Worm (Caenorhabditis elegans) whole organism, early embryonic: ENCODE data around the gene C15C8.6.

Experiments
- B0310.2 ChIP-seq: sonication (generic microtip); optimal IDR thresholded peaks from 2 replicates; lab custom pipeline; 2016; ENCODE audit warnings: mild to moderate bottlenecking, missing genetic modification characterization, missing compliant biosample characterization
- F13C5.2 ChIP-seq: sonication (generic microtip); optimal IDR thresholded peaks from 2 replicates; lab custom pipeline; 2017; ENCODE audit warnings: mild to moderate bottlenecking, missing genetic modification characterization, inconsistent platforms, missing compliant biosample characterization
- aly-1 ChIP-seq: sonication (generic microtip); optimal IDR thresholded peaks from 2 replicates; lab custom pipeline; 2016; ENCODE audit warnings: missing genetic modification characterization, missing compliant biosample characterization
- ama-1 ChIP-seq: fragments of 150-350 bp; optimal IDR thresholded peaks from 2 replicates; lab custom pipeline; 2014
- ceh-13 ChIP-seq: fragments of 200-800 bp; sonication (Bioruptor generic); optimal IDR thresholded peaks from 2 replicates; lab custom pipeline; 2018; ENCODE audit warnings: mild to moderate bottlenecking, missing genetic modification characterization, missing compliant biosample characterization
- ceh-36 ChIP-seq: sonication (generic microtip); optimal IDR thresholded peaks from 2 replicates; lab custom pipeline; 2016; ENCODE audit warnings: missing genetic modification characterization, inconsistent platforms, missing compliant biosample characterization
- ets-7 ChIP-seq: sonication (generic microtip); optimal IDR thresholded peaks from 2 replicates; lab custom pipeline; 2016; ENCODE audit warnings: missing genotype, missing genetic modification characterization, missing compliant biosample characterization
- flt-1 ChIP-seq: fragments of 200-800 bp; sonication (Bioruptor generic); IDR thresholded peaks from 2 replicates; pipeline ENCODE4 v1.3.6; 2022; ENCODE audit warnings: missing genetic modification characterization, missing compliant biosample characterization
- hmbx-1 ChIP-seq: sonication (generic microtip); optimal IDR thresholded peaks from 2 replicates; lab custom pipeline; 2016; ENCODE audit warnings: mild to moderate bottlenecking, missing genetic modification characterization, missing compliant biosample characterization
- hmg-4 ChIP-seq: fragments of 200-800 bp; sonication (Bioruptor generic); optimal IDR thresholded peaks from 2 replicates; lab custom pipeline; 2018; ENCODE audit warnings: mild to moderate bottlenecking, missing genetic modification characterization, missing compliant biosample characterization
- hnd-1 ChIP-seq: sonication (generic microtip); optimal IDR thresholded peaks from 2 replicates; lab custom pipeline; 2016; ENCODE audit warnings: missing genetic modification characterization, missing compliant biosample characterization
- pes-1 ChIP-seq: fragments of 200-800 bp; sonication (Bioruptor generic); IDR thresholded peaks from 2 replicates; pipeline ENCODE4 v1.3.6; 2022; ENCODE audit warnings: missing genetic modification reagents, missing genetic modification characterization, missing compliant biosample characterization
- scrt-1 ChIP-seq: fragments of 200-800 bp; sonication (Bioruptor generic); IDR thresholded peaks from 2 replicates; pipeline ENCODE4 v1.3.6; 2022; ENCODE audit warnings: missing genetic modification characterization, missing compliant biosample characterization
- sea-1 ChIP-seq: fragments of 200-800 bp; sonication (Bioruptor generic); conservative IDR thresholded peaks from 2 replicates; pipeline ENCODE4 v1.3.6; 2022; ENCODE audit warnings: missing genetic modification characterization, missing compliant biosample characterization
- tbx-11 ChIP-seq: fragments of 200-800 bp; sonication (Bioruptor generic); IDR thresholded peaks from 2 replicates; pipeline ENCODE4 v1.3.6; 2022; ENCODE audit warnings: missing genetic modification characterization, missing compliant biosample characterization
- tbx-37 ChIP-seq: fragments of 200-800 bp; sonication (Bioruptor generic); conservative IDR thresholded peaks from 2 replicates; pipeline ENCODE4 v1.3.6; 2022; ENCODE audit warnings: missing genetic modification reagents, missing genetic modification characterization, missing compliant biosample characterization
- tra-4 ChIP-seq: sonication (generic microtip); optimal IDR thresholded peaks from 2 replicates; lab custom pipeline; 2017; ENCODE audit warnings: missing genetic modification characterization, missing compliant biosample characterization

C15C8.6 gene

DNA sequence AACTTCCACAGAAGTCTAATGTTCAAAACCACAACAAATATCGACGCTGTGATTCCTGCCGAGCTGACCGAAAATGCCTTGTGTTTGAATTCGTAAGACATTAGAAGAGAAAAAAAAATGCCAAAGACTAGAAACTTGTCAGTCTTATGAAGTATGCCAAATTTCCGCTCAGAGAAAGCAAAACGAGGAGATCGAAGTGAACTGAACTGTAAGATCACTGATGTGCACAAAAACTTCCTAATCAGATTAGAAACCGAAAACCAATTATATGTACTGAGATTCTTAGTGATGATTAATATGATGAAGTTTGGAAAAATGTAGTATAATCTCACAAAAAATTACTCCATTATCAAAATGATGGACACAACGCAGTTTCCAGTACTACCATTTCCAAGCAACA lies 37.1 kb upstream of the C15C8.6 start, which contains the start of gene srbc-44:
Gene srbc-44 (minus strand): TSS at position 101 of the 400 bp plus-strand sequence.
- no peak for TF ChIP-seq hmbx-1 (tag; lab: Kevin White, UChicago)
- TF ChIP-seq B0310.2 (tag; lab: Kevin White, UChicago): no peak
- TF ChIP-seq tbx-11 (GFP tag; lab: Robert Waterston, UW): no peak
- no peak for TF ChIP-seq sea-1 (GFP tag; lab: Robert Waterston, UW)
- no peak for TF ChIP-seq ceh-13 (GFP tag; lab: Kevin White, UChicago)
- TF ChIP-seq pes-1 (GFP tag; lab: Robert Waterston, UW): no peak
- no peak for TF ChIP-seq F13C5.2 (tag; lab: Kevin White, UChicago)
- no peak for TF ChIP-seq scrt-1 (GFP tag; lab: Robert Waterston, UW)
- TF ChIP-seq ceh-36: no peak
- TF ChIP-seq hnd-1 (tag; lab: Kevin White, UChicago): no peak
- no peak for TF ChIP-seq tra-4
- no peak for TF ChIP-seq hmg-4 (GFP tag; lab: Kevin White, UChicago)
- TF ChIP-seq flt-1 (GFP tag; lab: Robert Waterston, UW): no peak
- no peak for TF ChIP-seq tbx-37 (GFP tag; lab: Robert Waterston, UW)
- no peak for TF ChIP-seq ama-1
- no peak for TF ChIP-seq aly-1 (tag; lab: Kevin White, UChicago)
- no peak for TF ChIP-seq ets-7 (tag; lab: Kevin White, UChicago)

ce11 chrV:12787026-12787425 lies 35.7 kb upstream of the C15C8.6 start, which contains the start of gene fkb-4:
Gene fkb-4 (minus strand): TSS chrV:12787126.
- TF ChIP-seq ama-1: no peak
- TF ChIP-seq F13C5.2 (tag; lab: Kevin White, UChicago): no peak
- TF ChIP-seq tbx-11 (GFP tag; lab: Robert Waterston, UW): no peak
- no peak for TF ChIP-seq ceh-13 (GFP tag; lab: Kevin White, UChicago)

DNA sequence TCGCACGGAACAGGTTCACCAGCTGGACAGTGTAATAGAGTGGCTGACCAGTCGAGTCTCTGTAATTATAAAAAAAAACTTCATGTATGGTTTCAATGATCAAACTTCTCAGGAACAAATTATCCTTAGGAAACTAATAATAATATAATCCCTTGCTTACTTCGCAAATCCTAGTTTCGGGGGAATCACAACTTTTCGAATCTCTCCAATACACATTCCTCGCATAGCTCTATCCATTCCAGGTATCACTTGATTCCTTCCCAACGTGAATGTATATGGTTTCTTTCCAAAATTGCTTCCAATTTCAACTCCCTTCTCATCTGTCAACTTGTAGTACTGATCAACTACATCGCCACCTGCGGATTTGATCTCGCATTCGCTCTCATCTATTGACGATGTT lies 35.0 kb upstream of the C15C8.6 start:
- no peak for TF ChIP-seq F13C5.2 (tag; lab: Kevin White, UChicago)
- TF ChIP-seq hmbx-1 (tag; lab: Kevin White, UChicago): no peak
- no peak for TF ChIP-seq tbx-37 (GFP tag; lab: Robert Waterston, UW)
- TF ChIP-seq pes-1 (GFP tag; lab: Robert Waterston, UW): no peak
- no peak for TF ChIP-seq B0310.2 (tag; lab: Kevin White, UChicago)
- no peak for TF ChIP-seq hmg-4 (GFP tag; lab: Kevin White, UChicago)
- no peak for TF ChIP-seq ama-1
- TF ChIP-seq flt-1 (GFP tag; lab: Robert Waterston, UW): no peak
- no peak for TF ChIP-seq aly-1 (tag; lab: Kevin White, UChicago)
- no peak for TF ChIP-seq ceh-36
- TF ChIP-seq tra-4: no peak
- TF ChIP-seq sea-1 (GFP tag; lab: Robert Waterston, UW): no peak
- TF ChIP-seq hnd-1 (tag; lab: Kevin White, UChicago): no peak
- TF ChIP-seq scrt-1 (GFP tag; lab: Robert Waterston, UW): no peak
- no peak for TF ChIP-seq ceh-13 (GFP tag; lab: Kevin White, UChicago)
- TF ChIP-seq tbx-11 (GFP tag; lab: Robert Waterston, UW): no peak
- TF ChIP-seq ets-7 (tag; lab: Kevin White, UChicago): no peak

ce11 chrV:12784861-12785260 lies 33.5 kb upstream of the C15C8.6 start, which contains the start of gene sre-20:
Gene sre-20 (minus strand): TSS chrV:12784961.
- TF ChIP-seq tbx-37 (GFP tag; lab: Robert Waterston, UW): no peak
- TF ChIP-seq hmbx-1 (tag; lab: Kevin White, UChicago): no peak
- no peak for TF ChIP-seq scrt-1 (GFP tag; lab: Robert Waterston, UW)
- TF ChIP-seq sea-1 (GFP tag; lab: Robert Waterston, UW): no peak
- no peak for TF ChIP-seq tra-4
- no peak for TF ChIP-seq tbx-11 (GFP tag; lab: Robert Waterston, UW)
- TF ChIP-seq F13C5.2 (tag; lab: Kevin White, UChicago): no peak
- TF ChIP-seq hnd-1 (tag; lab: Kevin White, UChicago): no peak
- no peak for TF ChIP-seq ets-7 (tag; lab: Kevin White, UChicago)
- TF ChIP-seq ceh-36: no peak

- peak; percentile 98 for TF ChIP-seq scrt-1 (GFP tag; lab: Robert Waterston, UW)
- peak; percentile 95 for TF ChIP-seq tbx-11 (GFP tag; lab: Robert Waterston, UW)
- TF ChIP-seq sea-1 (GFP tag; lab: Robert Waterston, UW): peak; percentile 98
- peak; percentile 94 for TF ChIP-seq hmg-4 (GFP tag; lab: Kevin White, UChicago)
- TF ChIP-seq pes-1 (GFP tag; lab: Robert Waterston, UW): peak; percentile 97
- peak; percentile 97 for TF ChIP-seq flt-1 (GFP tag; lab: Robert Waterston, UW)
- peak; percentile 74 for TF ChIP-seq tra-4
- peak; percentile 85 for TF ChIP-seq ceh-13 (GFP tag; lab: Kevin White, UChicago)
- peak; percentile 88 for TF ChIP-seq hnd-1 (tag; lab: Kevin White, UChicago)
- TF ChIP-seq ets-7 (tag; lab: Kevin White, UChicago): peak; percentile 77
- TF ChIP-seq tbx-37 (GFP tag; lab: Robert Waterston, UW): peak; percentile 94
- TF ChIP-seq ama-1: no peak
- peak; percentile 90 for TF ChIP-seq B0310.2 (tag; lab: Kevin White, UChicago)
- TF ChIP-seq aly-1 (tag; lab: Kevin White, UChicago): peak; percentile 90
- peak; percentile 88 for TF ChIP-seq F13C5.2 (tag; lab: Kevin White, UChicago)
- TF ChIP-seq hmbx-1 (tag; lab: Kevin White, UChicago): peak; percentile 80
- peak; percentile 93 for TF ChIP-seq ceh-36
Observed at ce11 chrV:12780248-12780647, 28.9 kb upstream of the C15C8.6 start.

DNA sequence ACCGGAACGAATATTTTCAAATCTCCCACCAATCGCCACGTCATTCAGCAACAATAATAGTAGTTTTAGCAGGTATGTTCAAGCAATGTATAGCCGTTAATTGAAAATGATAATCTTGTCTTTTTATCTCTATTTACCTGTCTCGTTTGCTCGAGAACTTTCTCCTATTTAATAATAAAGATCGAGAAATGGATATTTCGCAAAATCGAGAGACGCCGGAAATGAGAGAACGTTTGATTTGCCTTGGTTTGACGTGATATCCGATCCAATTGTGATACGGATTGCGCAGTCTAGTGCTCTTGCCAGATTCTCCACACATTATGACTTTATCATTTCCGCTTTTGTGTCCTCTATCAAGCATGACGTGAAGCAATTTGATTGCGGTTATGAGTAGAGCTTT lies 22.5 kb upstream of the C15C8.6 start:
- no peak for TF ChIP-seq pes-1 (GFP tag; lab: Robert Waterston, UW)
- no peak for TF ChIP-seq hnd-1 (tag; lab: Kevin White, UChicago)
- TF ChIP-seq tbx-11 (GFP tag; lab: Robert Waterston, UW): no peak
- no peak for TF ChIP-seq ceh-36
- no peak for TF ChIP-seq ceh-13 (GFP tag; lab: Kevin White, UChicago)
- no peak for TF ChIP-seq hmg-4 (GFP tag; lab: Kevin White, UChicago)
- TF ChIP-seq F13C5.2 (tag; lab: Kevin White, UChicago): no peak
- no peak for TF ChIP-seq sea-1 (GFP tag; lab: Robert Waterston, UW)
- TF ChIP-seq hmbx-1 (tag; lab: Kevin White, UChicago): no peak
- no peak for TF ChIP-seq ets-7 (tag; lab: Kevin White, UChicago)
- no peak for TF ChIP-seq aly-1 (tag; lab: Kevin White, UChicago)
- no peak for TF ChIP-seq tra-4
- no peak for TF ChIP-seq flt-1 (GFP tag; lab: Robert Waterston, UW)
- no peak for TF ChIP-seq ama-1
- no peak for TF ChIP-seq B0310.2 (tag; lab: Kevin White, UChicago)
